Worm (Caenorhabditis elegans) whole organism, young adult: ENCODE measurements around the gene mdt-6.

Experiments used
- B0261.1 ChIP-seq: sonication (generic microtip); optimal IDR thresholded peaks from 2 replicates; lab custom pipeline; 2016; ENCODE audit warnings: mild to moderate bottlenecking, missing genetic modification characterization, moderate library complexity, missing compliant biosample characterization
- F49E8.2 ChIP-seq: sonication (generic microtip); optimal IDR thresholded peaks from 3 replicates; lab custom pipeline; 2017; ENCODE audit warnings: missing genetic modification characterization, mild to moderate bottlenecking, missing compliant biosample characterization, antibody characterized with exemption, moderate library complexity; ENCODE audit not compliant: insufficient read depth
- Y53F4B.3 ChIP-seq: fragments of 200-800 bp; sonication (Bioruptor generic); IDR thresholded peaks from 2 replicates; pipeline ENCODE4 v1.3.6; 2022; ENCODE audit warnings: missing genetic modification reagents, missing genetic modification characterization, missing compliant biosample characterization
- ama-1 ChIP-seq, 3 experiments: fragments of 150-350 bp in 1 of 3; sonication (generic microtip) in 2 of 3; optimal IDR thresholded peaks; 2 replicates each; lab custom pipeline; 2014 to 2018; ENCODE audit warnings: missing biosample characterization in 2 of 3, missing genetic modification characterization in 2 of 3, missing genetic modification reagents in 2 of 3
- lin-26 ChIP-seq: fragments of 200-800 bp; sonication (Bioruptor generic); IDR thresholded peaks from 2 replicates; pipeline ENCODE4 v1.3.6; 2022; ENCODE audit warnings: missing genetic modification reagents, missing genetic modification characterization, missing compliant biosample characterization
- mcd-1 ChIP-seq: fragments of 200-800 bp; sonication (Bioruptor generic); IDR thresholded peaks from 2 replicates; pipeline ENCODE4 v1.3.6; 2022; ENCODE audit warnings: missing genetic modification reagents, missing genetic modification characterization, missing compliant biosample characterization
- pha-4 ChIP-seq: fragments of 150-350 bp; sonication (generic microtip); optimal IDR thresholded peaks from 2 replicates; lab custom pipeline; 2014; ENCODE audit warnings: missing biosample characterization, missing genetic modification reagents, missing genetic modification characterization
- repo-1 ChIP-seq: sonication (generic microtip); optimal IDR thresholded peaks from 2 replicates; lab custom pipeline; 2017; ENCODE audit warnings: mild to moderate bottlenecking, missing genetic modification characterization, missing compliant biosample characterization
- ztf-25 ChIP-seq: fragments of 200-800 bp; sonication (Bioruptor generic); IDR thresholded peaks from 2 replicates; pipeline ENCODE4 v1.3.6; 2022; ENCODE audit warnings: missing genetic modification reagents, missing genetic modification characterization, missing compliant biosample characterization

- no peak for TF ChIP-seq ama-1 (optimal IDR thresholded peaks at IDR 0.05; lab: Kevin White, UChicago)
- no peak for TF ChIP-seq ama-1 (GFP tag; optimal IDR thresholded peaks at IDR 0.05; lab: Kevin White, UChicago)
- TF ChIP-seq ztf-25 = no peak
- TF ChIP-seq lin-26 (GFP tag; lab: Robert Waterston, UW) = no peak
- no peak for TF ChIP-seq repo-1
- no peak for TF ChIP-seq B0261.1
- no peak for TF ChIP-seq pha-4 (tag; lab: Kevin White, UChicago)
- TF ChIP-seq F49E8.2 (tag; lab: Kevin White, UChicago) = no peak
- TF ChIP-seq Y53F4B.3 (GFP tag; lab: Robert Waterston, UW) = no peak
- TF ChIP-seq mcd-1 (GFP tag; lab: Robert Waterston, UW) = no peak
Measured at ce11 chrV:7050153-7050552, 9.3 kb downstream of the mdt-6 start.
